Fruit fly (Drosophila melanogaster): ENCODE results near the gene CG9114.

dm6 chrX:15353654-15354053 lies 20.7 kb upstream of the CG9114 start:
- no peak for TF ChIP-seq CG8478 (optimal IDR thresholded peaks at IDR 0.05)
- peak; percentile 89 to 90 for TF ChIP-seq CTCF (optimal IDR thresholded peaks at IDR 0.05)
